Fruit fly (Drosophila melanogaster) whole organism, embryonic: Measurements from ENCODE around the gene Fer2.

Experiments
- ATbp ChIP-seq: fragments of 200-800 bp; sonication (Bioruptor generic); optimal IDR thresholded peaks from 2 replicates; lab custom pipeline; 2017; ENCODE audit warnings: missing biosample characterization, mild to moderate bottlenecking, missing genetic modification characterization, missing genetic modification reagents
- BEAF-32 ChIP-seq: fragments of 200-800 bp; sonication (Bioruptor generic); optimal IDR thresholded peaks from 3 replicates; lab custom pipeline; 2017; ENCODE audit warnings: missing biosample characterization, missing genetic modification characterization, mild to moderate bottlenecking, moderate library complexity, missing genetic modification reagents
- Blimp-1 ChIP-seq: fragments of 200-800 bp; sonication (Bioruptor generic); optimal IDR thresholded peaks from 3 replicates; lab custom pipeline; 2018; ENCODE audit warnings: missing biosample characterization, missing genetic modification characterization, mild to moderate bottlenecking, moderate library complexity, missing genetic modification reagents
- CG10321 ChIP-seq: fragments of 200-800 bp; sonication (Bioruptor generic); IDR thresholded peaks from 2 replicates; pipeline ENCODE4 v1.3.6; 2022; ENCODE audit warnings: missing biosample characterization, missing genetic modification characterization
- CG10959 ChIP-seq: fragments of 200-800 bp; sonication (Bioruptor generic); IDR thresholded peaks from 2 replicates; pipeline ENCODE4 v1.3.6; 2022; ENCODE audit warnings: missing biosample characterization, missing genetic modification characterization
- CG11093 ChIP-seq: fragments of 200-800 bp; sonication (Bioruptor generic); IDR thresholded peaks from 3 replicates; pipeline ENCODE4 v1.3.6; 2022; ENCODE audit warnings: missing biosample characterization, missing genetic modification characterization
- CG11504 ChIP-seq: fragments of 200-800 bp; sonication (Bioruptor generic); optimal IDR thresholded peaks from 3 replicates; lab custom pipeline; 2019; ENCODE audit warnings: missing biosample characterization, mild to moderate bottlenecking, missing genetic modification characterization, moderate library complexity
- CG11695 ChIP-seq: fragments of 200-800 bp; sonication (Bioruptor generic); IDR thresholded peaks from 3 replicates; pipeline ENCODE4 v1.3.6; 2022; ENCODE audit warnings: missing biosample characterization, missing genetic modification characterization
- CG12236 ChIP-seq: fragments of 200-800 bp; sonication (Bioruptor generic); optimal IDR thresholded peaks from 2 replicates; lab custom pipeline; 2016; ENCODE audit warnings: missing biosample characterization, missing genetic modification characterization
- CG12942 ChIP-seq: fragments of 200-800 bp; sonication (Bioruptor generic); optimal IDR thresholded peaks from 3 replicates; lab custom pipeline; 2016; ENCODE audit warnings: missing biosample characterization, missing genetic modification characterization
- CG13123 ChIP-seq: fragments of 200-800 bp; sonication (Bioruptor generic); optimal IDR thresholded peaks from 2 replicates; lab custom pipeline; 2016; ENCODE audit warnings: missing biosample characterization, missing genetic modification characterization
- CG14050 ChIP-seq: fragments of 200-800 bp; sonication (Bioruptor generic); IDR thresholded peaks from 3 replicates; pipeline ENCODE4 v1.3.6; 2022; ENCODE audit warnings: missing biosample characterization, missing genetic modification characterization
- CG14860 ChIP-seq: fragments of 200-800 bp; sonication (Bioruptor generic); IDR thresholded peaks from 3 replicates; pipeline ENCODE4 v1.3.6; 2022; ENCODE audit warnings: missing biosample characterization, missing genetic modification characterization; ENCODE audit not compliant: partially characterized antibody
- CG14965 ChIP-seq: fragments of 200-800 bp; sonication (Bioruptor generic); optimal IDR thresholded peaks from 2 replicates; lab custom pipeline; 2016; ENCODE audit warnings: missing biosample characterization, missing genetic modification characterization, borderline replicate concordance
- CG15601 ChIP-seq: fragments of 200-800 bp; sonication (Bioruptor generic); optimal IDR thresholded peaks from 3 replicates; lab custom pipeline; 2019; ENCODE audit warnings: missing biosample characterization, mild to moderate bottlenecking, missing genetic modification characterization, moderate library complexity
- CG16779 ChIP-seq: fragments of 200-800 bp; sonication (Bioruptor generic); IDR thresholded peaks from 2 replicates; pipeline ENCODE4 v1.3.6; 2022; ENCODE audit warnings: missing biosample characterization, missing genetic modification characterization
- CG17186 ChIP-seq: fragments of 200-800 bp; sonication (Bioruptor generic); optimal IDR thresholded peaks from 3 replicates; lab custom pipeline; 2017; ENCODE audit warnings: missing biosample characterization, missing genetic modification reagents, missing genetic modification characterization
- CG17829 ChIP-seq: fragments of 200-800 bp; optimal IDR thresholded peaks from 2 replicates; lab custom pipeline; 2019; ENCODE audit warnings: missing biosample characterization, mild to moderate bottlenecking, missing genetic modification characterization, moderate library complexity
- CG1832 ChIP-seq: fragments of 200-800 bp; sonication (Bioruptor generic); optimal IDR thresholded peaks from 2 replicates; lab custom pipeline; 2017; ENCODE audit warnings: missing biosample characterization, mild to moderate bottlenecking, missing genetic modification characterization, inconsistent platforms
- CG2120 ChIP-seq: fragments of 200-800 bp; sonication (Bioruptor generic); optimal IDR thresholded peaks from 3 replicates; lab custom pipeline; 2016; ENCODE audit warnings: missing biosample characterization, missing genetic modification characterization
- CG2199 ChIP-seq: fragments of 200-800 bp; sonication (Bioruptor generic); IDR thresholded peaks from 3 replicates; pipeline ENCODE4 v1.3.6; 2022; ENCODE audit warnings: missing biosample characterization, missing genetic modification characterization
- CG32767 ChIP-seq: fragments of 200-800 bp; sonication (Bioruptor generic); IDR thresholded peaks from 2 replicates; pipeline ENCODE4 v1.3.6; 2022; ENCODE audit warnings: missing biosample characterization, missing genetic modification characterization
- CG34422 ChIP-seq: fragments of 200-800 bp; sonication (Bioruptor generic); IDR thresholded peaks from 3 replicates; pipeline ENCODE4 v1.3.6; 2022; ENCODE audit warnings: missing biosample characterization, missing genetic modification characterization
- CG4854 ChIP-seq: fragments of 200-800 bp; sonication (Bioruptor generic); optimal IDR thresholded peaks from 2 replicates; lab custom pipeline; 2016; ENCODE audit warnings: missing biosample characterization, missing genetic modification characterization, inconsistent platforms
- CG7786 ChIP-seq: fragments of 200-800 bp; sonication (Bioruptor generic); optimal IDR thresholded peaks from 2 replicates; lab custom pipeline; 2016; ENCODE audit warnings: missing biosample characterization, missing genetic modification characterization
- CG8944 ChIP-seq: fragments of 200-800 bp; sonication (Bioruptor generic); optimal IDR thresholded peaks from 3 replicates; lab custom pipeline; 2016; ENCODE audit warnings: missing biosample characterization, missing genetic modification characterization
- CG9215 ChIP-seq: fragments of 200-800 bp; sonication (Bioruptor generic); IDR thresholded peaks from 2 replicates; pipeline ENCODE4 v1.3.6; 2022; ENCODE audit warnings: missing biosample characterization, missing genetic modification characterization
- D19B ChIP-seq: fragments of 200-800 bp; sonication (Bioruptor generic); optimal IDR thresholded peaks from 2 replicates; lab custom pipeline; 2017; ENCODE audit warnings: missing biosample characterization, mild to moderate bottlenecking, missing genetic modification characterization
- Dfd ChIP-seq, 2 experiments: fragments of >200 bp; optimal IDR thresholded peaks; 2 replicates each; lab custom pipeline; 2017; ENCODE audit warnings: missing biosample characterization in 2 of 2, missing genetic modification characterization in 2 of 2
- H2.0 ChIP-seq: fragments of 200-800 bp; sonication (Bioruptor generic); IDR thresholded peaks from 2 replicates; pipeline ENCODE4 v1.3.6; 2022; ENCODE audit warnings: missing biosample characterization, missing genetic modification characterization
- HmgD ChIP-seq: fragments of 200-800 bp; sonication (Bioruptor generic); optimal IDR thresholded peaks from 3 replicates; lab custom pipeline; 2016; ENCODE audit warnings: missing biosample characterization, missing genetic modification characterization
- Hr3 ChIP-seq: fragments of 200-800 bp; sonication (Bioruptor generic); optimal IDR thresholded peaks from 3 replicates; lab custom pipeline; 2016; ENCODE audit warnings: missing biosample characterization, missing genetic modification characterization
- Side ChIP-seq: fragments of 200-800 bp; sonication (Bioruptor generic); optimal IDR thresholded peaks from 2 replicates; lab custom pipeline; 2016; ENCODE audit warnings: missing biosample characterization, missing genetic modification characterization
- Xrp1 ChIP-seq: fragments of 200-800 bp; sonication (Bioruptor generic); IDR thresholded peaks from 2 replicates; pipeline ENCODE4 v1.3.6; 2022; ENCODE audit warnings: missing biosample characterization, missing genetic modification characterization
- aop ChIP-seq: fragments of 200-800 bp; sonication (Bioruptor generic); IDR thresholded peaks from 2 replicates; pipeline ENCODE4 v1.3.6; 2022; ENCODE audit warnings: missing biosample characterization, missing genetic modification characterization
- cg ChIP-seq: fragments of 200-800 bp; sonication (Bioruptor generic); optimal IDR thresholded peaks from 3 replicates; lab custom pipeline; 2019; ENCODE audit warnings: missing biosample characterization, mild to moderate bottlenecking, missing genetic modification characterization, moderate library complexity
- cwo ChIP-seq: fragments of 200-800 bp; sonication (Bioruptor generic); optimal IDR thresholded peaks from 3 replicates; lab custom pipeline; 2017; ENCODE audit warnings: missing biosample characterization, missing genetic modification characterization, mild to moderate bottlenecking, moderate library complexity, missing genetic modification reagents
- dmrt99B ChIP-seq: fragments of 200-800 bp; sonication (Bioruptor generic); optimal IDR thresholded peaks from 2 replicates; lab custom pipeline; 2018; ENCODE audit warnings: missing biosample characterization, mild to moderate bottlenecking, missing genetic modification characterization, moderate library complexity
- dysf ChIP-seq: fragments of 200-800 bp; sonication (Bioruptor generic); IDR thresholded peaks from 3 replicates; pipeline ENCODE4 v1.3.6; 2022; ENCODE audit warnings: missing biosample characterization, missing genetic modification characterization
- exex ChIP-seq: fragments of 200-800 bp; sonication (Bioruptor generic); optimal IDR thresholded peaks from 4 replicates; lab custom pipeline; 2018; ENCODE audit warnings: missing biosample characterization, mild to moderate bottlenecking, missing genetic modification characterization, moderate library complexity
- gce ChIP-seq: fragments of 200-800 bp; sonication (Bioruptor generic); IDR thresholded peaks from 3 replicates; pipeline ENCODE4 v1.3.6; 2022; ENCODE audit warnings: missing biosample characterization, missing genetic modification characterization
- mirr ChIP-seq: fragments of 200-800 bp; sonication (Bioruptor generic); optimal IDR thresholded peaks from 3 replicates; lab custom pipeline; 2018; ENCODE audit warnings: missing biosample characterization, mild to moderate bottlenecking, missing genetic modification characterization
- otp ChIP-seq: fragments of 200-800 bp; sonication (Bioruptor generic); IDR thresholded peaks from 3 replicates; pipeline ENCODE4, ENCODE4 v1.3.6; 2022; ENCODE audit warnings: missing biosample characterization, missing genetic modification characterization
- phol ChIP-seq: fragments of 200-800 bp; sonication (Bioruptor generic); optimal IDR thresholded peaks from 3 replicates; lab custom pipeline; 2018; ENCODE audit warnings: missing biosample characterization, mild to moderate bottlenecking, missing genetic modification characterization, moderate library complexity
- pros ChIP-seq: fragments of 200-800 bp; sonication (Bioruptor generic); optimal IDR thresholded peaks from 3 replicates; lab custom pipeline; 2019; ENCODE audit warnings: missing biosample characterization, mild to moderate bottlenecking, missing genetic modification characterization, moderate library complexity
- ranshi ChIP-seq: fragments of 200-800 bp; sonication (Bioruptor generic); IDR thresholded peaks from 2 replicates; pipeline ENCODE4 v1.3.6; 2022; ENCODE audit warnings: missing biosample characterization, missing genetic modification characterization
- row ChIP-seq: fragments of 200-800 bp; sonication (Bioruptor generic); IDR thresholded peaks from 3 replicates; pipeline ENCODE4 v1.3.6; 2022; ENCODE audit warnings: missing biosample characterization, missing genetic modification characterization
- sna ChIP-seq: fragments of 200-800 bp; sonication (Bioruptor generic); IDR thresholded peaks from 2 replicates; pipeline ENCODE4 v1.3.6; 2022; ENCODE audit warnings: missing biosample characterization, missing genetic modification characterization; ENCODE audit not compliant: partially characterized antibody
- tll ChIP-seq, 2 experiments: fragments of 200-800 bp in 1 of 2; fragments of >200 bp in 1 of 2; sonication (Bioruptor generic) in 1 of 2; optimal IDR thresholded peaks; 2 replicates each; lab custom pipeline; 2017 to 2019; ENCODE audit warnings: missing biosample characterization in 2 of 2, missing genetic modification characterization in 2 of 2, mild to moderate bottlenecking in 1 of 2, moderate library complexity in 1 of 2
- unpg ChIP-seq: fragments of 200-800 bp; sonication (Bioruptor generic); optimal IDR thresholded peaks from 3 replicates; lab custom pipeline; 2018; ENCODE audit warnings: missing biosample characterization, mild to moderate bottlenecking, missing genetic modification characterization, moderate library complexity
- usp ChIP-seq: fragments of >200 bp; optimal IDR thresholded peaks from 2 replicates; lab custom pipeline; 2017; ENCODE audit warnings: missing biosample characterization, missing genetic modification characterization
- vvl ChIP-seq: fragments of 200-800 bp; sonication (Bioruptor generic); IDR thresholded peaks from 2 replicates; pipeline ENCODE4 v1.3.6; 2022; ENCODE audit warnings: missing biosample characterization, missing genetic modification characterization

Gene Fer2

DNA sequence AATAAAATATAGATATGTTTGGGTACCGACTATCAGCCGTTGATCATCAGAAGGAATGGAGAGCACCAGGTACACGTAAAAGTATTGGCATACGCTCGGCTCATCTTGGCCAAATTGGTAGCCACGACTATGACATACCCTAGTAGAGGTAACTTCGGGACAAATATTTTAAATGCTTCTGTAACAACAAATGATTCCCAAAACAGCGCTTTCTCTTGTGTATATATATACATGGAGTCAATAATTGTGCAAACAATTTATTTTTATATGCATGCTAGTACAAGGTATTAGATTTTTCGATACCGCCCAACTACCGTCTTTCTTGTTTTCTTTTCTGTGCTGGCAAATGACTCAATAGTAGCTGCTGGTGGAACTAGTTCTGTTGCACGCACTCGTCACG lies 31.7 kb downstream of the Fer2 start (continued):
- TF ChIP-seq H2.0 (GFP tag; lab: Robert Waterston, UW) = no peak
- no peak for TF ChIP-seq mirr (GFP tag; lab: Kevin White, UChicago)
- no peak for TF ChIP-seq tll (GFP tag; optimal IDR thresholded peaks at IDR 0.05; lab: Kevin White, UChicago)
- no peak for TF ChIP-seq cwo (GFP tag; lab: Kevin White, UChicago)
- no peak for TF ChIP-seq gce (GFP tag; lab: Robert Waterston, UW)
- TF ChIP-seq CG34422 = no peak
- no peak for TF ChIP-seq CG14965 (GFP tag; lab: Kevin White, UChicago)
- no peak for TF ChIP-seq unpg (GFP tag; lab: Kevin White, UChicago)
- no peak for TF ChIP-seq vvl (GFP tag; lab: Robert Waterston, UW)
- TF ChIP-seq CG10959 (GFP tag; lab: Robert Waterston, UW) = no peak
- TF ChIP-seq dysf (GFP tag; lab: Robert Waterston, UW) = peak; percentile 37; the same call in 1 of the 3 replicates
- no peak for TF ChIP-seq CG17829 (tag; lab: Kevin White, UChicago)
- TF ChIP-seq CG14860 = no peak
- TF ChIP-seq phol (tag; lab: Kevin White, UChicago) = peak; percentile 16
- 0 out of 3 replicates have a peak, but pooled peaks have one; percentile 24 for TF ChIP-seq otp (GFP tag; lab: Robert Waterston, UW)
- TF ChIP-seq CG13123 (GFP tag; lab: Kevin White, UChicago) = no peak
- no peak for TF ChIP-seq CG12236 (GFP tag; lab: Kevin White, UChicago)
- TF ChIP-seq Side = no peak
- TF ChIP-seq sna (GFP tag; lab: Robert Waterston, UW) = no peak
- peak; percentile 16 for TF ChIP-seq Blimp-1 (GFP tag; lab: Kevin White, UChicago)
- no peak for TF ChIP-seq Dfd (GFP tag; optimal IDR thresholded peaks at IDR 0.05; lab: Kevin White, UChicago)
- TF ChIP-seq D19B (GFP tag; lab: Kevin White, UChicago) = peak; percentile 54
- no peak for TF ChIP-seq CG12942
- TF ChIP-seq CG14050 (GFP tag; lab: Robert Waterston, UW) = no peak
- no peak for TF ChIP-seq CG17186
- no peak for TF ChIP-seq CG1832 (GFP tag; lab: Kevin White, UChicago)
- TF ChIP-seq CG2120 (GFP tag; lab: Kevin White, UChicago) = no peak
- TF ChIP-seq CG32767 (GFP tag; lab: Robert Waterston, UW) = no peak
- TF ChIP-seq usp = no peak
- TF ChIP-seq CG8944 (GFP tag; lab: Kevin White, UChicago) = no peak
- no peak for TF ChIP-seq CG11093
- TF ChIP-seq CG11695 = no peak
- peak; percentile 38; the same call in 1 of the 3 replicates for TF ChIP-seq row (GFP tag; lab: Robert Waterston, UW)
- TF ChIP-seq pros = no peak
- no peak for TF ChIP-seq CG10321
- no peak for TF ChIP-seq CG16779 (GFP tag; lab: Robert Waterston, UW)
- no peak for TF ChIP-seq ranshi
- TF ChIP-seq CG11504 = peak; percentile 22
- TF ChIP-seq CG15601 (tag; lab: Kevin White, UChicago) = no peak
- peak; percentile 63; the same call in 1 of the 2 replicates for TF ChIP-seq Xrp1 (GFP tag; lab: Robert Waterston, UW)
- no peak for TF ChIP-seq CG2199 (GFP tag; lab: Robert Waterston, UW)
- TF ChIP-seq CG4854 (GFP tag; lab: Kevin White, UChicago) = no peak
- TF ChIP-seq BEAF-32 (GFP tag; lab: Kevin White, UChicago) = no peak
- no peak for TF ChIP-seq Hr3 (GFP tag; lab: Kevin White, UChicago)
- no peak for TF ChIP-seq ATbp
- TF ChIP-seq exex (tag; lab: Kevin White, UChicago) = no peak
- TF ChIP-seq cg (GFP tag; lab: Kevin White, UChicago) = no peak
- TF ChIP-seq CG7786 (GFP tag; lab: Kevin White, UChicago) = no peak
- TF ChIP-seq HmgD (GFP tag; lab: Kevin White, UChicago) = no peak
- no peak for TF ChIP-seq CG9215 (GFP tag; lab: Robert Waterston, UW)
- no peak for TF ChIP-seq aop (GFP tag; lab: Robert Waterston, UW)
- TF ChIP-seq dmrt99B = no peak
